Worm (Caenorhabditis elegans) whole organism, mixed stage, embryonic: ENCODE results near the gene srh-290.

Experiments used
- nhr-28 ChIP-seq: fragments of 150-350 bp; optimal IDR thresholded peaks from 2 replicates; lab custom pipeline; 2014; ENCODE audit warnings: missing biosample characterization, missing genetic modification characterization
- unc-39 ChIP-seq: fragments of 150-350 bp; optimal IDR thresholded peaks from 2 replicates; lab custom pipeline; 2014; ENCODE audit warnings: missing biosample characterization, missing genetic modification characterization
- zip-8 ChIP-seq: fragments of 150-350 bp; optimal IDR thresholded peaks from 2 replicates; lab custom pipeline; 2014; ENCODE audit warnings: missing biosample characterization, missing genetic modification characterization

DNA sequence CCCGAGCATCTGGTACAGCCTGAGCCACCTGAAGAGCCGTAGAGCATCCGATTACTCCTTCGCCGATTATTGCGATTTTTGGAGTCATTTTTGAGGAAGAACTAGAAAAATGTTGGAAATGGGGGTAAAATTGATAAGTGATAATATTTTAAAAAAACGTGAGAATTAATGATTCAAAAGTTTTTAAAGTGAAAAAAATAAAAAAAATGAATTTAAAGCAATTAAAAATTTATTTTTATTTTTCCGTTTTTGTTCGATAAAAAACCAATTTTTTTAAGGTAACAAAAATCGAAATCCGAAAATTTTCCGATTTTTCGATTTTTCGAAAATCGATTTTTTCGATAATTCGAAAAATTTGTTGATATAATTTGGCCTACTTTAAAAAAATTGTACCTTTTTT is 13.2 kb upstream of the srh-290 start, which contains the start of gene ddo-1:
- no peak for TF ChIP-seq unc-39 (tag; lab: Kevin White, UChicago)
- no peak for TF ChIP-seq zip-8
- no peak for TF ChIP-seq nhr-28 (tag; lab: Kevin White, UChicago)
